Fruit fly (Drosophila melanogaster) whole organism, embryonic: Measurements from ENCODE around the gene CG43347.

Experiments
- Asciz ChIP-seq: fragments of 200-800 bp; sonication (Bioruptor generic); optimal IDR thresholded peaks from 2 replicates; lab custom pipeline; 2017; ENCODE audit warnings: missing biosample characterization, mild to moderate bottlenecking, missing genetic modification characterization, missing genetic modification reagents
- B-H1 ChIP-seq: fragments of 200-800 bp; sonication (Bioruptor generic); IDR thresholded peaks from 3 replicates; pipeline ENCODE4 v1.3.6; 2022; ENCODE audit warnings: missing biosample characterization, missing genetic modification characterization
- CG11085 ChIP-seq: fragments of 200-800 bp; sonication (Bioruptor generic); IDR thresholded peaks from 2 replicates; pipeline ENCODE4 v1.3.6; 2022; ENCODE audit warnings: missing biosample characterization, missing genetic modification characterization
- CG11093 ChIP-seq: fragments of 200-800 bp; sonication (Bioruptor generic); IDR thresholded peaks from 3 replicates; pipeline ENCODE4 v1.3.6; 2022; ENCODE audit warnings: missing biosample characterization, missing genetic modification characterization
- CG13287 ChIP-seq: fragments of 200-800 bp; sonication (Bioruptor generic); IDR thresholded peaks from 2 replicates; pipeline ENCODE4 v1.3.6; 2022; ENCODE audit warnings: missing biosample characterization, missing genetic modification characterization; ENCODE audit not compliant: partially characterized antibody
- CG13424 ChIP-seq: fragments of 200-800 bp; sonication (Bioruptor generic); optimal IDR thresholded peaks from 2 replicates; lab custom pipeline; 2019; ENCODE audit warnings: missing biosample characterization, mild to moderate bottlenecking, missing genetic modification characterization, moderate library complexity
- CG14050 ChIP-seq: fragments of 200-800 bp; sonication (Bioruptor generic); IDR thresholded peaks from 3 replicates; pipeline ENCODE4 v1.3.6; 2022; ENCODE audit warnings: missing biosample characterization, missing genetic modification characterization
- CG17328 ChIP-seq: fragments of 200-800 bp; sonication (Bioruptor generic); IDR thresholded peaks from 2 replicates; pipeline ENCODE4 v1.3.6; 2022; ENCODE audit warnings: missing biosample characterization, missing genetic modification characterization
- CG17829 ChIP-seq: fragments of 200-800 bp; optimal IDR thresholded peaks from 2 replicates; lab custom pipeline; 2019; ENCODE audit warnings: missing biosample characterization, mild to moderate bottlenecking, missing genetic modification characterization, moderate library complexity
- CG18764 ChIP-seq: fragments of 200-800 bp; sonication (Bioruptor generic); optimal IDR thresholded peaks from 3 replicates; lab custom pipeline; 2016; ENCODE audit warnings: missing biosample characterization, missing genetic modification characterization
- CG2116 ChIP-seq: fragments of 200-800 bp; sonication (Bioruptor generic); optimal IDR thresholded peaks from 3 replicates; lab custom pipeline; 2018; ENCODE audit warnings: missing biosample characterization, mild to moderate bottlenecking, missing genetic modification characterization
- CG2889 ChIP-seq: fragments of 200-800 bp; sonication (Bioruptor generic); IDR thresholded peaks from 3 replicates; pipeline ENCODE4 v1.3.6; 2022; ENCODE audit warnings: missing biosample characterization, missing genetic modification characterization
- CG32532 ChIP-seq: fragments of 200-800 bp; sonication (Bioruptor generic); IDR thresholded peaks from 2 replicates; pipeline ENCODE4 v1.3.6; 2022; ENCODE audit warnings: missing biosample characterization, missing genetic modification characterization
- CG33557 ChIP-seq: fragments of 200-800 bp; sonication (Bioruptor generic); optimal IDR thresholded peaks from 2 replicates; lab custom pipeline; 2019; ENCODE audit warnings: missing biosample characterization, mild to moderate bottlenecking, missing genetic modification characterization, moderate library complexity
- CG4360 ChIP-seq: fragments of 200-800 bp; sonication (Bioruptor generic); IDR thresholded peaks from 2 replicates; pipeline ENCODE4 v1.3.6; 2022; ENCODE audit warnings: missing biosample characterization, missing genetic modification characterization
- CG4617 ChIP-seq: fragments of 200-800 bp; sonication (Bioruptor generic); optimal IDR thresholded peaks from 3 replicates; lab custom pipeline; 2016; ENCODE audit warnings: missing biosample characterization, missing genetic modification characterization, borderline replicate concordance
- CG4730 ChIP-seq: fragments of 200-800 bp; sonication (Bioruptor generic); IDR thresholded peaks from 2 replicates; pipeline ENCODE4 v1.3.6; 2022; ENCODE audit warnings: missing biosample characterization, missing genetic modification characterization
- CG5180 ChIP-seq: fragments of 200-800 bp; sonication (Bioruptor generic); optimal IDR thresholded peaks from 3 replicates; lab custom pipeline; 2017; ENCODE audit warnings: missing biosample characterization, missing genetic modification characterization, mild to moderate bottlenecking, moderate library complexity, missing genetic modification reagents
- CG8478 ChIP-seq: fragments of >200 bp; optimal IDR thresholded peaks from 2 replicates; lab custom pipeline; 2018
- CG9609 ChIP-seq: fragments of 200-800 bp; sonication (Bioruptor generic); optimal IDR thresholded peaks from 3 replicates; lab custom pipeline; 2016; ENCODE audit warnings: missing biosample characterization, missing genetic modification characterization
- CG9817 ChIP-seq: fragments of 200-800 bp; sonication (Bioruptor generic); optimal IDR thresholded peaks from 2 replicates; lab custom pipeline; 2018; ENCODE audit warnings: missing biosample characterization, mild to moderate bottlenecking, missing genetic modification characterization, moderate library complexity
- CG9876 ChIP-seq: fragments of 200-800 bp; sonication (Bioruptor generic); optimal IDR thresholded peaks from 2 replicates; lab custom pipeline; 2016; ENCODE audit warnings: missing biosample characterization, missing genetic modification characterization
- Deaf1 ChIP-seq: fragments of 200-800 bp; optimal IDR thresholded peaks from 3 replicates; lab custom pipeline; 2019; ENCODE audit warnings: missing biosample characterization, mild to moderate bottlenecking, missing genetic modification characterization, moderate library complexity
- GATAe ChIP-seq: fragments of 200-800 bp; sonication (Bioruptor generic); conservative IDR thresholded peaks from 2 replicates; pipeline ENCODE4 v1.3.6; 2022; ENCODE audit warnings: missing biosample characterization, missing genetic modification characterization
- Hr51 ChIP-seq, 2 experiments: fragments of 200-800 bp; sonication (Bioruptor generic); optimal IDR thresholded peaks; 2 replicates in 1 of 2; 3 replicates in 1 of 2; lab custom pipeline; 2016 to 2018; ENCODE audit warnings: missing biosample characterization in 2 of 2, missing genetic modification characterization in 2 of 2, mild to moderate bottlenecking in 1 of 2, moderate library complexity in 1 of 2
- Mad ChIP-seq: fragments of 200-800 bp; sonication (Bioruptor generic); optimal IDR thresholded peaks from 2 replicates; lab custom pipeline; 2016; ENCODE audit warnings: missing biosample characterization, missing genetic modification characterization
- Mrtf ChIP-seq: fragments of 200-800 bp; sonication (Bioruptor generic); IDR thresholded peaks from 3 replicates; pipeline ENCODE4 v1.3.6; 2022; ENCODE audit warnings: missing biosample characterization, missing genetic modification characterization
- Oaz ChIP-seq: fragments of 200-800 bp; sonication (Bioruptor generic); IDR thresholded peaks from 2 replicates; pipeline ENCODE4 v1.3.6; 2022; ENCODE audit warnings: missing biosample characterization, missing genetic modification characterization
- Sox100B ChIP-seq: fragments of 200-800 bp; sonication (Bioruptor generic); optimal IDR thresholded peaks from 3 replicates; lab custom pipeline; 2018; ENCODE audit warnings: missing biosample characterization, mild to moderate bottlenecking, missing genetic modification characterization
- Vsx1 ChIP-seq: fragments of 200-800 bp; sonication (Bioruptor generic); optimal IDR thresholded peaks from 2 replicates; lab custom pipeline; 2017; ENCODE audit warnings: missing biosample characterization, mild to moderate bottlenecking, missing genetic modification characterization, missing genetic modification reagents
- cad ChIP-seq: fragments of >200 bp; optimal IDR thresholded peaks from 2 replicates; lab custom pipeline; 2017; ENCODE audit warnings: missing biosample characterization, missing genetic modification characterization
- chinmo ChIP-seq: fragments of 200-800 bp; sonication (Bioruptor generic); IDR thresholded peaks from 4 replicates; pipeline ENCODE4 v1.3.6; 2022; ENCODE audit warnings: missing biosample characterization, missing genetic modification characterization; ENCODE audit not compliant: partially characterized antibody
- chn ChIP-seq: fragments of 200-800 bp; sonication (Bioruptor generic); optimal IDR thresholded peaks from 2 replicates; lab custom pipeline; 2016; ENCODE audit warnings: missing biosample characterization, missing genetic modification characterization
- crc ChIP-seq: fragments of 200-800 bp; sonication (Bioruptor generic); optimal IDR thresholded peaks from 2 replicates; lab custom pipeline; 2016; ENCODE audit warnings: missing biosample characterization, missing genetic modification characterization
- cwo ChIP-seq: fragments of 200-800 bp; sonication (Bioruptor generic); optimal IDR thresholded peaks from 3 replicates; lab custom pipeline; 2017; ENCODE audit warnings: missing biosample characterization, missing genetic modification characterization, mild to moderate bottlenecking, moderate library complexity, missing genetic modification reagents
- disco-r ChIP-seq: fragments of 200-800 bp; sonication (Bioruptor generic); optimal IDR thresholded peaks from 2 replicates; lab custom pipeline; 2016; ENCODE audit warnings: missing biosample characterization, missing genetic modification characterization
- dysf ChIP-seq: fragments of 200-800 bp; sonication (Bioruptor generic); IDR thresholded peaks from 3 replicates; pipeline ENCODE4 v1.3.6; 2022; ENCODE audit warnings: missing biosample characterization, missing genetic modification characterization
- eyg ChIP-seq: fragments of 200-800 bp; sonication (Bioruptor generic); optimal IDR thresholded peaks from 3 replicates; lab custom pipeline; 2016; ENCODE audit warnings: missing biosample characterization, missing genetic modification characterization
- gce ChIP-seq: fragments of 200-800 bp; sonication (Bioruptor generic); IDR thresholded peaks from 3 replicates; pipeline ENCODE4 v1.3.6; 2022; ENCODE audit warnings: missing biosample characterization, missing genetic modification characterization
- gfzf ChIP-seq: fragments of 200-800 bp; sonication (Bioruptor generic); optimal IDR thresholded peaks from 2 replicates; lab custom pipeline; 2016; ENCODE audit warnings: missing biosample characterization, mild to moderate bottlenecking, missing genetic modification characterization, moderate library complexity
- grn ChIP-seq: fragments of 200-800 bp; sonication (Bioruptor generic); optimal IDR thresholded peaks from 3 replicates; lab custom pipeline; 2017; ENCODE audit warnings: missing biosample characterization, missing genetic modification characterization
- h ChIP-seq: fragments of >200 bp; optimal IDR thresholded peaks from 2 replicates; lab custom pipeline; 2017
- klu ChIP-seq: fragments of 200-800 bp; sonication (Bioruptor generic); IDR thresholded peaks from 2 replicates; pipeline ENCODE4 v1.3.6; 2022; ENCODE audit warnings: missing biosample characterization, missing genetic modification characterization
- mam ChIP-seq: fragments of 200-800 bp; sonication (Bioruptor generic); optimal IDR thresholded peaks from 3 replicates; lab custom pipeline; 2016; ENCODE audit warnings: missing biosample characterization, missing genetic modification characterization
- nerfin-2 ChIP-seq: fragments of 200-800 bp; sonication (Bioruptor generic); IDR thresholded peaks from 2 replicates; pipeline ENCODE4 v1.3.6; 2022; ENCODE audit warnings: missing biosample characterization, missing genetic modification characterization; ENCODE audit not compliant: partially characterized antibody
- pho ChIP-seq: fragments of 200-800 bp; sonication (Bioruptor generic); optimal IDR thresholded peaks from 2 replicates; lab custom pipeline; 2016; ENCODE audit warnings: missing biosample characterization, missing genetic modification characterization
- pita ChIP-seq: fragments of 200-800 bp; sonication (Bioruptor generic); optimal IDR thresholded peaks from 2 replicates; lab custom pipeline; 2017; ENCODE audit warnings: missing biosample characterization, mild to moderate bottlenecking, missing genetic modification characterization
- pzg ChIP-seq: fragments of 200-800 bp; sonication (Bioruptor generic); optimal IDR thresholded peaks from 3 replicates; lab custom pipeline; 2018; ENCODE audit warnings: missing biosample characterization, mild to moderate bottlenecking, missing genetic modification characterization, moderate library complexity
- sens-2 ChIP-seq: fragments of 200-800 bp; sonication (Bioruptor generic); IDR thresholded peaks from 2 replicates; pipeline ENCODE4 v1.3.6; 2022; ENCODE audit warnings: missing biosample characterization, missing genetic modification characterization
- tin ChIP-seq: fragments of 200-800 bp; sonication (Bioruptor generic); optimal IDR thresholded peaks from 3 replicates; lab custom pipeline; 2016; ENCODE audit warnings: missing biosample characterization, missing genetic modification characterization
- usp ChIP-seq: fragments of >200 bp; optimal IDR thresholded peaks from 2 replicates; lab custom pipeline; 2017; ENCODE audit warnings: missing biosample characterization, missing genetic modification characterization

Gene CG43347

dm6 chrX:10602057-10602764, 17.8 kb downstream of the CG43347 start, which contains the start of gene CG1628 (continued):
- TF ChIP-seq chinmo (GFP tag; lab: Robert Waterston, UW) (peak; percentile 84), grn (GFP tag; lab: Kevin White, UChicago) (peak; percentile 90), CG13424 (no peak), chn (GFP tag; lab: Kevin White, UChicago) (peak; percentile 12), CG4360 (no peak), CG13287 (GFP tag; lab: Robert Waterston, UW) (peak; percentile 61), CG4730 (GFP tag; lab: Robert Waterston, UW) (no peak), klu (GFP tag; lab: Robert Waterston, UW) (peak; percentile 87), usp (GFP tag; lab: Kevin White, UChicago) (no peak), pho (GFP tag; lab: Kevin White, UChicago) (peak; percentile 4), pzg (GFP tag; lab: Kevin White, UChicago) (peak; percentile 16), B-H1 (GFP tag; lab: Robert Waterston, UW) (no peak), Mrtf (GFP tag; lab: Robert Waterston, UW) (no peak), CG11093 (GFP tag; lab: Robert Waterston, UW) (no peak), Sox100B (GFP tag; lab: Kevin White, UChicago) (no peak), CG8478 (lab: Kevin White, UChicago) (no peak), CG18764 (GFP tag; lab: Kevin White, UChicago) (no peak), eyg (GFP tag; lab: Kevin White, UChicago) (no peak), CG11085 (GFP tag; lab: Robert Waterston, UW) (no peak), CG14050 (GFP tag; lab: Robert Waterston, UW) (no peak), gce (GFP tag; lab: Robert Waterston, UW) (0 out of 3 replicates have a peak, but pooled peaks have one; percentile 43), Mad (no peak), disco-r (GFP tag; lab: Kevin White, UChicago) (no peak), h (lab: Kevin White, UChicago) (no peak), mam (no peak), CG4617 (GFP tag; lab: Kevin White, UChicago) (no peak), tin (GFP tag; lab: Kevin White, UChicago) (no peak), cwo (peak; percentile 19), CG2116 (GFP tag; lab: Kevin White, UChicago) (no peak), Deaf1 (peak; percentile 99), GATAe (peak; percentile 72), CG33557 (GFP tag; lab: Kevin White, UChicago) (peak; percentile 8), cad (GFP tag; lab: Kevin White, UChicago) (no peak), CG2889 (GFP tag; lab: Robert Waterston, UW) (no peak), Vsx1 (GFP tag; lab: Kevin White, UChicago) (peak; percentile 82), Asciz (no peak), CG17829 (tag; lab: Kevin White, UChicago) (no peak), nerfin-2 (GFP tag; lab: Robert Waterston, UW) (peak; percentile 39), pita (GFP tag; lab: Kevin White, UChicago) (no peak), CG9817 (peak; percentile 17), CG9876 (GFP tag; lab: Kevin White, UChicago) (no peak), CG9609 (GFP tag; lab: Kevin White, UChicago) (no peak), CG5180 (GFP tag; lab: Kevin White, UChicago) (peak; percentile 58), crc (GFP tag; lab: Kevin White, UChicago) (no peak), Oaz (GFP tag; lab: Robert Waterston, UW) (no peak), dysf (GFP tag; lab: Robert Waterston, UW) (peak; percentile 38; the same call in 1 of the 3 replicates), Hr51 (GFP tag; optimal IDR thresholded peaks at IDR 0.05; lab: Kevin White, UChicago) (peak in 1 of 2 experiments; percentile 17), gfzf (GFP tag; lab: Kevin White, UChicago) (no peak), CG32532 (GFP tag; lab: Robert Waterston, UW) (no peak; the same call in 1 of the 2 replicates), CG17328 (GFP tag; lab: Robert Waterston, UW) (0 out of 2 replicates have a peak, but pooled peaks have one; percentile 29), sens-2 (GFP tag; lab: Robert Waterston, UW) (no peak)
